Fruit fly (Drosophila melanogaster) whole organism, embryonic: ENCODE results near the gene mEFTs.

Source experiments
- Bgb ChIP-seq: fragments of 200-800 bp; sonication (Bioruptor generic); IDR thresholded peaks from 2 replicates; pipeline ENCODE4 v1.3.6; 2022; ENCODE audit warnings: missing biosample characterization, missing genetic modification characterization; ENCODE audit not compliant: partially characterized antibody
- CG11247 ChIP-seq: fragments of 200-800 bp; sonication (Bioruptor generic); IDR thresholded peaks from 2 replicates; pipeline ENCODE4 v1.3.6; 2022; ENCODE audit warnings: missing biosample characterization, missing genetic modification characterization
- CG11398 ChIP-seq: fragments of 200-800 bp; sonication (Bioruptor generic); optimal IDR thresholded peaks from 2 replicates; lab custom pipeline; 2016; ENCODE audit warnings: missing biosample characterization, missing genetic modification characterization
- CG11723 ChIP-seq: fragments of 200-800 bp; sonication (Bioruptor generic); optimal IDR thresholded peaks from 2 replicates; lab custom pipeline; 2017; ENCODE audit warnings: missing biosample characterization, mild to moderate bottlenecking, missing genetic modification characterization
- CG12236 ChIP-seq: fragments of 200-800 bp; sonication (Bioruptor generic); optimal IDR thresholded peaks from 2 replicates; lab custom pipeline; 2016; ENCODE audit warnings: missing biosample characterization, missing genetic modification characterization
- CG12299 ChIP-seq: fragments of 200-800 bp; sonication (Bioruptor generic); optimal IDR thresholded peaks from 2 replicates; lab custom pipeline; 2018; ENCODE audit warnings: missing biosample characterization, mild to moderate bottlenecking, missing genetic modification characterization
- CG12942 ChIP-seq: fragments of 200-800 bp; sonication (Bioruptor generic); optimal IDR thresholded peaks from 3 replicates; lab custom pipeline; 2016; ENCODE audit warnings: missing biosample characterization, missing genetic modification characterization
- CG13123 ChIP-seq: fragments of 200-800 bp; sonication (Bioruptor generic); optimal IDR thresholded peaks from 2 replicates; lab custom pipeline; 2016; ENCODE audit warnings: missing biosample characterization, missing genetic modification characterization
- CG13624 ChIP-seq: fragments of 200-800 bp; sonication (Bioruptor generic); optimal IDR thresholded peaks from 2 replicates; lab custom pipeline; 2016; ENCODE audit warnings: missing biosample characterization, missing genetic modification characterization
- CG14667 ChIP-seq: fragments of 200-800 bp; sonication (Bioruptor generic); IDR thresholded peaks from 2 replicates; pipeline ENCODE4 v1.3.6; 2022; ENCODE audit warnings: missing biosample characterization, missing genetic modification characterization
- CG14965 ChIP-seq: fragments of 200-800 bp; sonication (Bioruptor generic); optimal IDR thresholded peaks from 2 replicates; lab custom pipeline; 2016; ENCODE audit warnings: missing biosample characterization, missing genetic modification characterization, borderline replicate concordance
- CG1603 ChIP-seq: fragments of 200-800 bp; sonication (Bioruptor generic); optimal IDR thresholded peaks from 2 replicates; lab custom pipeline; 2019; ENCODE audit warnings: missing biosample characterization, mild to moderate bottlenecking, missing genetic modification characterization, moderate library complexity
- CG17359 ChIP-seq: fragments of 200-800 bp; sonication (Bioruptor generic); optimal IDR thresholded peaks from 3 replicates; lab custom pipeline; 2018; ENCODE audit warnings: missing biosample characterization, mild to moderate bottlenecking, missing genetic modification characterization, moderate library complexity
- CG18619 ChIP-seq: fragments of 200-800 bp; sonication (Bioruptor generic); optimal IDR thresholded peaks from 3 replicates; lab custom pipeline; 2017; ENCODE audit warnings: missing biosample characterization, mild to moderate bottlenecking, missing genetic modification characterization
- CG18764 ChIP-seq: fragments of 200-800 bp; sonication (Bioruptor generic); optimal IDR thresholded peaks from 3 replicates; lab custom pipeline; 2016; ENCODE audit warnings: missing biosample characterization, missing genetic modification characterization
- CG2120 ChIP-seq: fragments of 200-800 bp; sonication (Bioruptor generic); optimal IDR thresholded peaks from 3 replicates; lab custom pipeline; 2016; ENCODE audit warnings: missing biosample characterization, missing genetic modification characterization
- CG32532 ChIP-seq: fragments of 200-800 bp; sonication (Bioruptor generic); IDR thresholded peaks from 2 replicates; pipeline ENCODE4 v1.3.6; 2022; ENCODE audit warnings: missing biosample characterization, missing genetic modification characterization
- CG6791 ChIP-seq: fragments of 200-800 bp; sonication (Bioruptor generic); IDR thresholded peaks from 3 replicates; pipeline ENCODE4 v1.3.6; 2022; ENCODE audit warnings: missing biosample characterization, missing genetic modification characterization; ENCODE audit not compliant: partially characterized antibody
- CG7745 ChIP-seq: fragments of 200-800 bp; sonication (Bioruptor generic); optimal IDR thresholded peaks from 2 replicates; lab custom pipeline; 2018; ENCODE audit warnings: missing biosample characterization, mild to moderate bottlenecking, missing genetic modification characterization, moderate library complexity
- CG7963 ChIP-seq: fragments of 200-800 bp; sonication (Bioruptor generic); IDR thresholded peaks from 3 replicates; pipeline ENCODE4 v1.3.6; 2022; ENCODE audit warnings: missing biosample characterization, missing genetic modification characterization; ENCODE audit not compliant: partially characterized antibody
- CTCF ChIP-seq: fragments of 200-800 bp; sonication (Bioruptor generic); optimal IDR thresholded peaks from 2 replicates; lab custom pipeline; 2017; ENCODE audit warnings: missing biosample characterization, mild to moderate bottlenecking, missing genetic modification characterization, moderate library complexity
- ERR ChIP-seq: fragments of 200-800 bp; sonication (Bioruptor generic); optimal IDR thresholded peaks from 2 replicates; lab custom pipeline; 2016; ENCODE audit warnings: missing biosample characterization, missing genetic modification characterization
- Ets65A ChIP-seq: fragments of 200-800 bp; sonication (Bioruptor generic); peaks from one replicate; lab custom pipeline; 2016; ENCODE audit warnings: missing biosample characterization, missing genetic modification characterization
- H2.0 ChIP-seq: fragments of 200-800 bp; sonication (Bioruptor generic); IDR thresholded peaks from 2 replicates; pipeline ENCODE4 v1.3.6; 2022; ENCODE audit warnings: missing biosample characterization, missing genetic modification characterization
- Hmr ChIP-seq: fragments of 200-800 bp; sonication (Bioruptor generic); optimal IDR thresholded peaks from 3 replicates; lab custom pipeline; 2017; ENCODE audit warnings: mild to moderate bottlenecking, missing biosample characterization, missing genetic modification reagents, missing genetic modification characterization
- Mrtf ChIP-seq: fragments of 200-800 bp; sonication (Bioruptor generic); IDR thresholded peaks from 3 replicates; pipeline ENCODE4 v1.3.6; 2022; ENCODE audit warnings: missing biosample characterization, missing genetic modification characterization
- Myb ChIP-seq: fragments of 200-800 bp; sonication (Bioruptor generic); optimal IDR thresholded peaks from 2 replicates; lab custom pipeline; 2016; ENCODE audit warnings: missing biosample characterization, missing genetic modification characterization
- NC2β ChIP-seq: fragments of 200-800 bp; sonication (Bioruptor generic); optimal IDR thresholded peaks from 2 replicates; lab custom pipeline; 2016; ENCODE audit warnings: missing biosample characterization, missing genetic modification characterization
- NK7.1 ChIP-seq: fragments of 200-800 bp; sonication (Bioruptor generic); optimal IDR thresholded peaks from 3 replicates; lab custom pipeline; 2016; ENCODE audit warnings: missing biosample characterization, missing genetic modification characterization
- Poxn ChIP-seq: fragments of 200-800 bp; sonication (Bioruptor generic); IDR thresholded peaks from 2 replicates; pipeline ENCODE4 v1.3.6; 2022; ENCODE audit warnings: missing biosample characterization, missing genetic modification characterization
- Ptx1 ChIP-seq: fragments of 200-800 bp; sonication (Bioruptor generic); IDR thresholded peaks from 2 replicates; pipeline ENCODE4 v1.3.6; 2022; ENCODE audit warnings: missing biosample characterization, missing genetic modification characterization
- Rfx ChIP-seq: fragments of 200-800 bp; sonication (Bioruptor generic); IDR thresholded peaks from 2 replicates; pipeline ENCODE4 v1.3.6; 2022; ENCODE audit warnings: missing biosample characterization, missing genetic modification characterization
- Sin3A ChIP-seq: fragments of >200 bp; optimal IDR thresholded peaks from 2 replicates; lab custom pipeline; 2018
- ara ChIP-seq: fragments of 200-800 bp; sonication (Bioruptor generic); IDR thresholded peaks from 2 replicates; pipeline ENCODE4 v1.3.6; 2022; ENCODE audit warnings: missing biosample characterization, missing genetic modification characterization
- bab2 ChIP-seq: fragments of 200-800 bp; sonication (Bioruptor generic); optimal IDR thresholded peaks from 2 replicates; lab custom pipeline; 2016; ENCODE audit warnings: missing biosample characterization, missing genetic modification characterization
- chif ChIP-seq, 2 experiments: fragments of 200-800 bp; sonication (Bioruptor generic); optimal IDR thresholded peaks; 3 replicates each; lab custom pipeline; 2016; ENCODE audit warnings: missing biosample characterization in 2 of 2, missing genetic modification characterization in 2 of 2
- chinmo ChIP-seq: fragments of 200-800 bp; sonication (Bioruptor generic); IDR thresholded peaks from 4 replicates; pipeline ENCODE4 v1.3.6; 2022; ENCODE audit warnings: missing biosample characterization, missing genetic modification characterization; ENCODE audit not compliant: partially characterized antibody
- cwo ChIP-seq: fragments of 200-800 bp; sonication (Bioruptor generic); optimal IDR thresholded peaks from 3 replicates; lab custom pipeline; 2017; ENCODE audit warnings: missing biosample characterization, missing genetic modification characterization, mild to moderate bottlenecking, moderate library complexity, missing genetic modification reagents
- fd102C ChIP-seq: fragments of 200-800 bp; sonication (Bioruptor generic); optimal IDR thresholded peaks from 2 replicates; lab custom pipeline; 2018; ENCODE audit warnings: missing biosample characterization, mild to moderate bottlenecking, missing genetic modification characterization, moderate library complexity
- fd3F ChIP-seq: fragments of 200-800 bp; sonication (Bioruptor generic); optimal IDR thresholded peaks from 2 replicates; lab custom pipeline; 2018; ENCODE audit warnings: missing biosample characterization, mild to moderate bottlenecking, missing genetic modification characterization, moderate library complexity
- grn ChIP-seq: fragments of 200-800 bp; sonication (Bioruptor generic); optimal IDR thresholded peaks from 3 replicates; lab custom pipeline; 2017; ENCODE audit warnings: missing biosample characterization, missing genetic modification characterization
- hbn ChIP-seq: fragments of 200-800 bp; sonication (Bioruptor generic); IDR thresholded peaks from 2 replicates; pipeline ENCODE4 v1.3.6; 2022; ENCODE audit warnings: missing biosample characterization, missing genetic modification characterization; ENCODE audit not compliant: partially characterized antibody
- knrl ChIP-seq: fragments of 200-800 bp; sonication (Bioruptor generic); IDR thresholded peaks from 3 replicates; pipeline ENCODE4 v1.3.6; 2022; ENCODE audit warnings: missing biosample characterization, missing genetic modification characterization; ENCODE audit not compliant: partially characterized antibody
- peb ChIP-seq: fragments of 200-800 bp; sonication (Bioruptor generic); IDR thresholded peaks from 2 replicates; pipeline ENCODE4 v1.3.6; 2022; ENCODE audit warnings: missing biosample characterization, missing genetic modification characterization
- psq ChIP-seq: fragments of 200-800 bp; sonication (Bioruptor generic); optimal IDR thresholded peaks from 2 replicates; lab custom pipeline; 2017; ENCODE audit warnings: missing biosample characterization, missing genetic modification characterization
- pzg ChIP-seq: fragments of 200-800 bp; sonication (Bioruptor generic); optimal IDR thresholded peaks from 3 replicates; lab custom pipeline; 2018; ENCODE audit warnings: missing biosample characterization, mild to moderate bottlenecking, missing genetic modification characterization, moderate library complexity
- repo ChIP-seq: fragments of 200-800 bp; sonication (Bioruptor generic); optimal IDR thresholded peaks from 2 replicates; lab custom pipeline; 2016; ENCODE audit warnings: missing biosample characterization, missing genetic modification characterization
- scrt ChIP-seq: fragments of 200-800 bp; sonication (Bioruptor generic); optimal IDR thresholded peaks from 2 replicates; lab custom pipeline; 2018; ENCODE audit warnings: missing biosample characterization, mild to moderate bottlenecking, missing genetic modification characterization, moderate library complexity
- so ChIP-seq: fragments of 200-800 bp; sonication (Bioruptor generic); IDR thresholded peaks from 3 replicates; pipeline ENCODE4 v1.3.6; 2022; ENCODE audit warnings: missing biosample characterization, missing genetic modification characterization
- sqz ChIP-seq: fragments of 200-800 bp; sonication (Bioruptor generic); optimal IDR thresholded peaks from 3 replicates; lab custom pipeline; 2018; ENCODE audit warnings: missing biosample characterization, mild to moderate bottlenecking, missing genetic modification characterization
- tin ChIP-seq: fragments of 200-800 bp; sonication (Bioruptor generic); optimal IDR thresholded peaks from 3 replicates; lab custom pipeline; 2016; ENCODE audit warnings: missing biosample characterization, missing genetic modification characterization
- vnd ChIP-seq: fragments of 200-800 bp; sonication (Bioruptor generic); IDR thresholded peaks from 3 replicates; pipeline ENCODE4 v1.3.6; 2022; ENCODE audit warnings: missing biosample characterization, missing genetic modification characterization; ENCODE audit not compliant: partially characterized antibody

Gene mEFTs

dm6 chr2L:17484174-17484573, 16.7 kb downstream of the mEFTs start, which contains the start of the genes GCS2beta and CG5131 (continued):
- TF ChIP-seq CG2120 (peak; percentile 98), fd102C (no peak), peb (GFP tag; lab: Robert Waterston, UW) (peak; percentile 85), bab2 (GFP tag; lab: Kevin White, UChicago) (peak; percentile 96), CG12942 (GFP tag; lab: Kevin White, UChicago) (peak; percentile 95), NK7.1 (GFP tag; lab: Kevin White, UChicago) (peak; percentile 84), psq (GFP tag; lab: Kevin White, UChicago) (peak; percentile 50), H2.0 (GFP tag; lab: Robert Waterston, UW) (peak; percentile 93), sqz (GFP tag; lab: Kevin White, UChicago) (peak; percentile 53), grn (GFP tag; lab: Kevin White, UChicago) (no peak), CG11723 (GFP tag; lab: Kevin White, UChicago) (peak; percentile 79), CG14667 (GFP tag; lab: Robert Waterston, UW) (peak; percentile 92), CG11398 (GFP tag; lab: Kevin White, UChicago) (peak; percentile 92), chif (GFP tag; optimal IDR thresholded peaks at IDR 0.05; lab: Kevin White, UChicago) (peak; percentile 95 to 96), Poxn (GFP tag; lab: Robert Waterston, UW) (peak; percentile 90), hbn (GFP tag; lab: Robert Waterston, UW) (peak; percentile 91), knrl (GFP tag; lab: Robert Waterston, UW) (peak; percentile 94), CG12299 (tag; lab: Kevin White, UChicago) (peak; percentile 59), CG12236 (GFP tag; lab: Kevin White, UChicago) (peak; percentile 82), Myb (GFP tag; lab: Kevin White, UChicago) (peak; percentile 90), CG32532 (peak; percentile 97), Mrtf (GFP tag; lab: Robert Waterston, UW) (peak; percentile 85), CG6791 (GFP tag; lab: Robert Waterston, UW) (peak; percentile 74), CG7963 (GFP tag; lab: Robert Waterston, UW) (peak; percentile 55; the same call in 2 of the 3 replicates), repo (GFP tag; lab: Kevin White, UChicago) (peak; percentile 89), Ets65A (GFP tag; lab: Kevin White, UChicago) (peak; percentile 100), pzg (peak; percentile 82), Sin3A (peak; percentile 98), Hmr (GFP tag; lab: Kevin White, UChicago) (peak; percentile 93), ERR (GFP tag; lab: Kevin White, UChicago) (peak; percentile 95), cwo (peak; percentile 83), Rfx (GFP tag; lab: Robert Waterston, UW) (peak; percentile 98), CTCF (GFP tag; lab: Kevin White, UChicago) (peak; percentile 50), vnd (GFP tag; lab: Robert Waterston, UW) (peak; percentile 89), CG13123 (GFP tag; lab: Kevin White, UChicago) (peak; percentile 88), CG18619 (GFP tag; lab: Kevin White, UChicago) (peak; percentile 88), chinmo (peak; percentile 82; the same call in 2 of the 4 replicates), CG11247 (GFP tag; lab: Robert Waterston, UW) (peak; percentile 96), fd3F (GFP tag; lab: Kevin White, UChicago) (peak; percentile 90), tin (peak; percentile 95), scrt (GFP tag; lab: Kevin White, UChicago) (peak; percentile 74), ara (GFP tag; lab: Robert Waterston, UW) (peak; percentile 84), so (GFP tag; lab: Robert Waterston, UW) (peak; percentile 90), NC2β (GFP tag; lab: Kevin White, UChicago) (peak; percentile 90), CG7745 (tag; lab: Kevin White, UChicago) (no peak), Bgb (GFP tag; lab: Robert Waterston, UW) (peak; percentile 87), CG18764 (GFP tag; lab: Kevin White, UChicago) (peak; percentile 91), CG17359 (tag; lab: Kevin White, UChicago) (peak; percentile 88), CG14965 (GFP tag; lab: Kevin White, UChicago) (peak; percentile 51), Ptx1 (GFP tag; lab: Robert Waterston, UW) (peak; percentile 96), CG1603 (peak; percentile 97), CG13624 (GFP tag; lab: Kevin White, UChicago) (peak; percentile 96)
